Fruit fly (Drosophila melanogaster) whole organism, embryonic: ENCODE data around the gene mTerf3.

Experiments
- Awh ChIP-seq: fragments of 200-800 bp; sonication (Bioruptor generic); IDR thresholded peaks from 2 replicates; pipeline ENCODE4, ENCODE4 v1.3.6; 2022; ENCODE audit warnings: missing biosample characterization, missing genetic modification characterization
- CG10654 ChIP-seq: fragments of 200-800 bp; sonication (Bioruptor generic); optimal IDR thresholded peaks from 2 replicates; lab custom pipeline; 2016; ENCODE audit warnings: missing biosample characterization, missing genetic modification characterization
- CG12155 ChIP-seq: fragments of 200-800 bp; sonication (Bioruptor generic); optimal IDR thresholded peaks from 3 replicates; lab custom pipeline; 2016; ENCODE audit warnings: missing biosample characterization, missing genetic modification characterization
- CG14050 ChIP-seq: fragments of 200-800 bp; sonication (Bioruptor generic); IDR thresholded peaks from 3 replicates; pipeline ENCODE4 v1.3.6; 2022; ENCODE audit warnings: missing biosample characterization, missing genetic modification characterization
- CG15011 ChIP-seq: fragments of 200-800 bp; sonication (Bioruptor generic); optimal IDR thresholded peaks from 3 replicates; lab custom pipeline; 2018; ENCODE audit warnings: missing biosample characterization, mild to moderate bottlenecking, missing genetic modification characterization
- CG15514 ChIP-seq: fragments of 200-800 bp; sonication (Bioruptor generic); optimal IDR thresholded peaks from 3 replicates; lab custom pipeline; 2017; ENCODE audit warnings: missing biosample characterization, missing genetic modification characterization, mild to moderate bottlenecking, moderate library complexity, missing genetic modification reagents
- CG15601 ChIP-seq: fragments of 200-800 bp; sonication (Bioruptor generic); optimal IDR thresholded peaks from 3 replicates; lab custom pipeline; 2019; ENCODE audit warnings: missing biosample characterization, mild to moderate bottlenecking, missing genetic modification characterization, moderate library complexity
- CG18599 ChIP-seq: fragments of 200-800 bp; sonication (Bioruptor generic); optimal IDR thresholded peaks from 3 replicates; lab custom pipeline; 2017; ENCODE audit warnings: missing biosample characterization, missing genetic modification characterization, mild to moderate bottlenecking, moderate library complexity, missing genetic modification reagents
- CG2129 ChIP-seq: fragments of 200-800 bp; sonication (Bioruptor generic); IDR thresholded peaks from 2 replicates; pipeline ENCODE4 v1.3.6; 2022; ENCODE audit warnings: missing biosample characterization, missing genetic modification characterization; ENCODE audit not compliant: partially characterized antibody
- CG2712 ChIP-seq: fragments of 200-800 bp; optimal IDR thresholded peaks from 3 replicates; lab custom pipeline; 2019; ENCODE audit warnings: missing biosample characterization, mild to moderate bottlenecking, missing genetic modification characterization, moderate library complexity
- CG30020 ChIP-seq: fragments of 200-800 bp; optimal IDR thresholded peaks from 2 replicates; lab custom pipeline; 2019; ENCODE audit warnings: missing biosample characterization, mild to moderate bottlenecking, missing genetic modification characterization, moderate library complexity
- CG30431 ChIP-seq: fragments of 200-800 bp; sonication (Bioruptor generic); optimal IDR thresholded peaks from 2 replicates; lab custom pipeline; 2017; ENCODE audit warnings: missing biosample characterization, missing genetic modification characterization
- CG3281 ChIP-seq: fragments of 200-800 bp; sonication (Bioruptor generic); optimal IDR thresholded peaks from 3 replicates; lab custom pipeline; 2017; ENCODE audit warnings: missing biosample characterization, mild to moderate bottlenecking, missing genetic modification characterization
- CG33557 ChIP-seq: fragments of 200-800 bp; sonication (Bioruptor generic); optimal IDR thresholded peaks from 2 replicates; lab custom pipeline; 2019; ENCODE audit warnings: missing biosample characterization, mild to moderate bottlenecking, missing genetic modification characterization, moderate library complexity
- CG3726 ChIP-seq: fragments of 200-800 bp; sonication (Bioruptor generic); IDR thresholded peaks from 3 replicates; pipeline ENCODE4, ENCODE4 v1.3.6; 2022; ENCODE audit warnings: missing biosample characterization, missing genetic modification characterization
- CG3995 ChIP-seq: fragments of 200-800 bp; sonication (Bioruptor generic); optimal IDR thresholded peaks from 3 replicates; lab custom pipeline; 2016; ENCODE audit warnings: missing biosample characterization, missing genetic modification characterization
- CG5245 ChIP-seq: fragments of 200-800 bp; sonication (Bioruptor generic); optimal IDR thresholded peaks from 3 replicates; lab custom pipeline; 2016; ENCODE audit warnings: missing biosample characterization, missing genetic modification characterization
- CG5953 ChIP-seq: fragments of 200-800 bp; sonication (Bioruptor generic); IDR thresholded peaks from 2 replicates; pipeline ENCODE4 v1.3.6; 2022; ENCODE audit warnings: missing biosample characterization, missing genetic modification characterization
- CG6765 ChIP-seq: fragments of 200-800 bp; sonication (Bioruptor generic); optimal IDR thresholded peaks from 3 replicates; lab custom pipeline; 2017; ENCODE audit warnings: missing biosample characterization, mild to moderate bottlenecking, missing genetic modification characterization
- CG9797 ChIP-seq: fragments of 200-800 bp; sonication (Bioruptor generic); optimal IDR thresholded peaks from 3 replicates; lab custom pipeline; 2018; ENCODE audit warnings: missing biosample characterization, mild to moderate bottlenecking, missing genetic modification characterization
- Camta ChIP-seq: fragments of 200-800 bp; sonication (Bioruptor generic); optimal IDR thresholded peaks from 2 replicates; lab custom pipeline; 2016; ENCODE audit warnings: missing biosample characterization, missing genetic modification characterization
- Chrac-16 ChIP-seq: fragments of 200-800 bp; sonication (Bioruptor generic); optimal IDR thresholded peaks from 3 replicates; lab custom pipeline; 2016; ENCODE audit warnings: missing biosample characterization, missing genetic modification characterization
- Drgx ChIP-seq: fragments of 200-800 bp; sonication (Bioruptor generic); IDR thresholded peaks from 2 replicates; pipeline ENCODE4 v1.3.6; 2022; ENCODE audit warnings: missing biosample characterization, missing genetic modification characterization
- Ets65A ChIP-seq: fragments of 200-800 bp; sonication (Bioruptor generic); peaks from one replicate; lab custom pipeline; 2016; ENCODE audit warnings: missing biosample characterization, missing genetic modification characterization
- Max ChIP-seq: fragments of 200-800 bp; sonication (Bioruptor generic); optimal IDR thresholded peaks from 2 replicates; lab custom pipeline; 2016; ENCODE audit warnings: missing biosample characterization, mild to moderate bottlenecking, missing genetic modification characterization
- Meics ChIP-seq: fragments of 200-800 bp; sonication (Bioruptor generic); optimal IDR thresholded peaks from 2 replicates; lab custom pipeline; 2017; ENCODE audit warnings: missing biosample characterization, mild to moderate bottlenecking, missing genetic modification characterization
- NK7.1 ChIP-seq: fragments of 200-800 bp; sonication (Bioruptor generic); optimal IDR thresholded peaks from 3 replicates; lab custom pipeline; 2016; ENCODE audit warnings: missing biosample characterization, missing genetic modification characterization
- Side ChIP-seq: fragments of 200-800 bp; sonication (Bioruptor generic); optimal IDR thresholded peaks from 2 replicates; lab custom pipeline; 2016; ENCODE audit warnings: missing biosample characterization, missing genetic modification characterization
- Trl ChIP-seq, 3 experiments: fragments of >200 bp in 2 of 3; fragments of 200-800 bp in 1 of 3; sonication (Bioruptor generic) in 1 of 3; optimal IDR thresholded peaks; 2 replicates in 1 of 3; 3 replicates in 2 of 3; lab custom pipeline; 2016 to 2017; ENCODE audit warnings: missing biosample characterization in 1 of 3, missing genetic modification characterization in 1 of 3
- abd-A ChIP-seq: fragments of 200-800 bp; sonication (Bioruptor generic); optimal IDR thresholded peaks from 3 replicates; lab custom pipeline; 2019; ENCODE audit warnings: missing biosample characterization, mild to moderate bottlenecking, missing genetic modification characterization, moderate library complexity
- az2 ChIP-seq: fragments of 200-800 bp; sonication (Bioruptor generic); optimal IDR thresholded peaks from 3 replicates; lab custom pipeline; 2016; ENCODE audit warnings: missing biosample characterization, missing genetic modification characterization
- cato ChIP-seq: fragments of 200-800 bp; sonication (Bioruptor generic); optimal IDR thresholded peaks from 2 replicates; lab custom pipeline; 2016; ENCODE audit warnings: missing biosample characterization, missing genetic modification characterization, borderline replicate concordance
- crol ChIP-seq: fragments of 200-800 bp; sonication (Bioruptor generic); IDR thresholded peaks from 2 replicates; pipeline ENCODE4 v1.3.6; 2022; ENCODE audit warnings: missing biosample characterization, missing genetic modification characterization
- crp ChIP-seq, 2 experiments: fragments of 200-800 bp; sonication (Bioruptor generic); optimal IDR thresholded peaks; 2 replicates in 1 of 2; 3 replicates in 1 of 2; lab custom pipeline; 2017; ENCODE audit warnings: missing biosample characterization in 2 of 2, missing genetic modification characterization in 2 of 2, mild to moderate bottlenecking in 1 of 2, moderate library complexity in 1 of 2
- disco-r ChIP-seq: fragments of 200-800 bp; sonication (Bioruptor generic); optimal IDR thresholded peaks from 2 replicates; lab custom pipeline; 2016; ENCODE audit warnings: missing biosample characterization, missing genetic modification characterization
- dm ChIP-seq: fragments of 200-800 bp; sonication (Bioruptor generic); optimal IDR thresholded peaks from 3 replicates; lab custom pipeline; 2016; ENCODE audit warnings: missing biosample characterization, missing genetic modification characterization
- lab ChIP-seq: fragments of 200-800 bp; sonication (Bioruptor generic); optimal IDR thresholded peaks from 3 replicates; lab custom pipeline; 2017; ENCODE audit warnings: missing biosample characterization, missing genetic modification characterization, mild to moderate bottlenecking, moderate library complexity, missing genetic modification reagents
- maf-S ChIP-seq: fragments of 200-800 bp; sonication (Bioruptor generic); optimal IDR thresholded peaks from 2 replicates; lab custom pipeline; 2016; ENCODE audit warnings: missing biosample characterization, missing genetic modification characterization
- mirr ChIP-seq: fragments of 200-800 bp; sonication (Bioruptor generic); optimal IDR thresholded peaks from 3 replicates; lab custom pipeline; 2018; ENCODE audit warnings: missing biosample characterization, mild to moderate bottlenecking, missing genetic modification characterization
- oc ChIP-seq: fragments of 200-800 bp; sonication (Bioruptor generic); optimal IDR thresholded peaks from 2 replicates; lab custom pipeline; 2018; ENCODE audit warnings: missing biosample characterization, mild to moderate bottlenecking, missing genetic modification characterization, moderate library complexity
- pros ChIP-seq: fragments of 200-800 bp; sonication (Bioruptor generic); optimal IDR thresholded peaks from 3 replicates; lab custom pipeline; 2019; ENCODE audit warnings: missing biosample characterization, mild to moderate bottlenecking, missing genetic modification characterization, moderate library complexity
- psq ChIP-seq: fragments of 200-800 bp; sonication (Bioruptor generic); optimal IDR thresholded peaks from 2 replicates; lab custom pipeline; 2017; ENCODE audit warnings: missing biosample characterization, missing genetic modification characterization
- run ChIP-seq: fragments of 200-800 bp; sonication (Bioruptor generic); optimal IDR thresholded peaks from 3 replicates; lab custom pipeline; 2018; ENCODE audit warnings: missing biosample characterization, mild to moderate bottlenecking, missing genetic modification characterization
- sima ChIP-seq: fragments of 200-800 bp; sonication (Bioruptor generic); optimal IDR thresholded peaks from 2 replicates; lab custom pipeline; 2016; ENCODE audit warnings: missing biosample characterization, missing genetic modification characterization
- tgo ChIP-seq: fragments of 200-800 bp; sonication (Bioruptor generic); IDR thresholded peaks from 3 replicates; pipeline ENCODE4 v1.3.6; 2022; ENCODE audit warnings: missing biosample characterization, missing genetic modification characterization
- vvl ChIP-seq: fragments of 200-800 bp; sonication (Bioruptor generic); IDR thresholded peaks from 2 replicates; pipeline ENCODE4 v1.3.6; 2022; ENCODE audit warnings: missing biosample characterization, missing genetic modification characterization
- zfh1 ChIP-seq: fragments of 200-800 bp; sonication (Bioruptor generic); IDR thresholded peaks from 3 replicates; pipeline ENCODE4 v1.3.6; 2022; ENCODE audit warnings: missing biosample characterization, missing genetic modification characterization

mTerf3 gene

dm6 chr3L:20520687-20521169, at the start of gene mTerf3, which contains the start of gene CG5104 (continued):
- TF ChIP-seq zfh1 (GFP tag; lab: Robert Waterston, UW) (peak; percentile 30; the same call in 1 of the 3 replicates), CG6765 (GFP tag; lab: Kevin White, UChicago) (no peak), CG2129 (GFP tag; lab: Robert Waterston, UW) (no peak), pros (GFP tag; lab: Kevin White, UChicago) (no peak), disco-r (no peak), CG15601 (tag; lab: Kevin White, UChicago) (peak; percentile 7), NK7.1 (GFP tag; lab: Kevin White, UChicago) (no peak), crol (GFP tag; lab: Robert Waterston, UW) (no peak), CG18599 (no peak), CG15514 (GFP tag; lab: Kevin White, UChicago) (peak; percentile 50), CG15011 (GFP tag; lab: Kevin White, UChicago) (no peak), crp (GFP tag; optimal IDR thresholded peaks at IDR 0.05; lab: Kevin White, UChicago) (peak in 1 of 2 experiments; percentile 44), CG5953 (GFP tag; lab: Robert Waterston, UW) (no peak), az2 (peak; percentile 19), Max (GFP tag; lab: Kevin White, UChicago) (peak; percentile 55), CG5245 (GFP tag; lab: Kevin White, UChicago) (no peak)
- TF ChIP-seq, all 482 proteins: peak for 93

- TF ChIP-seq CG9797: no peak
- TF ChIP-seq Drgx: peak; percentile 41; the same call in 1 of the 2 replicates
These were observed 49.6 kb upstream of the mTerf3 start for dm6 chr3L:20570134-20570533.

- TF ChIP-seq Awh (peak; percentile 91), lab (no peak), dm (GFP tag; lab: Kevin White, UChicago) (no peak), psq (GFP tag; lab: Kevin White, UChicago) (no peak), oc (tag; lab: Kevin White, UChicago) (peak; percentile 88), maf-S (GFP tag; lab: Kevin White, UChicago) (no peak), Camta (no peak), mirr (GFP tag; lab: Kevin White, UChicago) (no peak), CG3995 (GFP tag; lab: Kevin White, UChicago) (no peak), sima (GFP tag; lab: Kevin White, UChicago) (no peak), CG30431 (GFP tag; lab: Kevin White, UChicago) (no peak), CG3281 (no peak), Chrac-16 (GFP tag; lab: Kevin White, UChicago) (no peak), Side (no peak), Trl (optimal IDR thresholded peaks at IDR 0.05; lab: Kevin White, UChicago) (no peak), Trl (GFP tag; optimal IDR thresholded peaks at IDR 0.05; lab: Kevin White, UChicago) (no peak), tgo (no peak), run (tag; lab: Kevin White, UChicago) (no peak), CG10654 (no peak), CG14050 (GFP tag; lab: Robert Waterston, UW) (no peak), CG12155 (no peak), Meics (GFP tag; lab: Kevin White, UChicago) (no peak), CG33557 (GFP tag; lab: Kevin White, UChicago) (no peak), CG3726 (GFP tag; lab: Robert Waterston, UW) (no peak), Ets65A (GFP tag; lab: Kevin White, UChicago) (peak; percentile 45), CG30020 (no peak), vvl (peak; percentile 76), CG2712 (no peak), cato (no peak), abd-A (tag; lab: Kevin White, UChicago) (peak; percentile 39)
These were observed 45.1 kb upstream of the mTerf3 start for dm6 chr3L:20565561-20566128.
